Worm (Caenorhabditis elegans): Measurements from ENCODE around the gene ZK897.10.

ce11 chrIV:12741438-12741837 lies 23.7 kb upstream of the ZK897.10 start, which contains the start of gene T23F6.5:
- TF ChIP-seq him-1 (tag; optimal IDR thresholded peaks at IDR 0.05) (no peak), dao-5 (tag; optimal IDR thresholded peaks at IDR 0.05) (no peak), W03F9.2 (tag; optimal IDR thresholded peaks at IDR 0.05) (no peak)
